Worm (Caenorhabditis elegans) whole organism, mixed stage, embryonic: Measurements from ENCODE around the gene Y17G9B.8.

ENCODE experiments used
- elt-3 ChIP-seq: fragments of 150-350 bp; optimal IDR thresholded peaks from 2 replicates; lab custom pipeline; 2014; ENCODE audit warnings: missing biosample characterization, missing genetic modification characterization
- nhr-237 ChIP-seq: fragments of 150-350 bp; optimal IDR thresholded peaks from 2 replicates; lab custom pipeline; 2014; ENCODE audit warnings: missing biosample characterization, missing genetic modification characterization
- unc-39 ChIP-seq: fragments of 150-350 bp; optimal IDR thresholded peaks from 2 replicates; lab custom pipeline; 2014; ENCODE audit warnings: missing biosample characterization, missing genetic modification characterization

ce11 chrIV:4749728-4750278, 8.8 kb downstream of the Y17G9B.8 start, which contains the start of the genes rpl-20 and Y17G9B.5:
- TF ChIP-seq elt-3 (peak; percentile 88), nhr-237 (peak; percentile 99), unc-39 (tag; lab: Kevin White, UChicago) (no peak)
